Fruit fly (Drosophila melanogaster) Kc167 (cell line): ENCODE results near the gene CG1544.

Experiments used
- Myc ChIP-seq: fragments of >200 bp; optimal IDR thresholded peaks from 2 replicates; lab custom pipeline; 2017; ENCODE audit warnings: missing external identifiers
- Sin3A ChIP-seq: fragments of >200 bp; optimal IDR thresholded peaks from 2 replicates; lab custom pipeline; 2018; ENCODE audit warnings: missing external identifiers
- h ChIP-seq: fragments of >200 bp; optimal IDR thresholded peaks from 3 replicates; lab custom pipeline; 2018; ENCODE audit warnings: missing external identifiers
- ttk ChIP-seq: sonication (Bioruptor generic); optimal IDR thresholded peaks from 2 replicates; lab custom pipeline; 2017; ENCODE audit warnings: missing external identifiers

DNA sequence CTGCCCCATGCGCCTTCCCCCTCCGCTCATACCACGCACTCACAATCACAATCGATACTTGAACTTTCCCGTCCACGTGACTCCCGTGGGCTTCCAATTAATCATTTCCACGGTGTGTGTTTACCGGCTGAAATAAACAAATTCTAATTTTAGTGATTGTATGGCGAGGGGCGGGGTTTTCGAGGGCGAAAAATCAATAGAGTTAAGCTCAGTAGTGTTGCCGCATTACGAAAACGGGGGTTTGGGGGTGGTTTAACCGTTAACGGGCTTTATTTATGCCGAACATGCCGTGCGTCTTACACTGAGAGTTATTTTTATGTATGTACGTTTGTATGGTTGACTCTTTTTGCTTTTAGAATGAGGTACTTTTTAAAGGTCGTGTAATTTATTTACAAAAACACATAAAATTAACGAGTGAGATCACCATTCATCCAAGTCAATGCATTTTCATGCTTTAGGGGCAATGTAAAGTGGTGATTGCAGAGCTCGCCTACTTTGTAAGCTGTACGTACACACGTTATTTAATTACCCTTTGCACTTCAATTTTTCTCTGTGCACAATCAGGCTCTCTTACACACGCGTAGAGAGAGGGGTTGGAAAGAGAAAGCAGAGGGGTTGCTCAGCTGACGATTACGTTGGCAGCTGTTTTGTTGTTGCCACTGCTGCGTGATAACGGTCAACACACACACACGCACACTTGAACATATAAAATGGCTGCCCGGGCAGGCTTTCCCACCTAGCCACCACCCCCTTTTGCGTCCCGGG, 25.6 kb downstream of the CG1544 start:
- TF ChIP-seq Myc (lab: Kevin White, UChicago) (no peak), Sin3A (lab: Kevin White, UChicago) (no peak), ttk (lab: Kevin White, UChicago) (no peak), h (lab: Kevin White, UChicago) (no peak)
